Worm (Caenorhabditis elegans) whole organism, dauer: ENCODE data around the gene cest-1.1.
"Not testable (repeated sequence)": the region's sequence is repeated elsewhere in the genome, so short reads cannot be mapped to it uniquely, and the experiment has no call there.

Experiments used
- unc-62 ChIP-seq: sonication (generic microtip); optimal IDR thresholded peaks from 2 replicates; lab custom pipeline; 2017; ENCODE audit warnings: missing biosample characterization, missing genetic modification reagents, missing genetic modification characterization

The cest-1.1 gene

DNA sequence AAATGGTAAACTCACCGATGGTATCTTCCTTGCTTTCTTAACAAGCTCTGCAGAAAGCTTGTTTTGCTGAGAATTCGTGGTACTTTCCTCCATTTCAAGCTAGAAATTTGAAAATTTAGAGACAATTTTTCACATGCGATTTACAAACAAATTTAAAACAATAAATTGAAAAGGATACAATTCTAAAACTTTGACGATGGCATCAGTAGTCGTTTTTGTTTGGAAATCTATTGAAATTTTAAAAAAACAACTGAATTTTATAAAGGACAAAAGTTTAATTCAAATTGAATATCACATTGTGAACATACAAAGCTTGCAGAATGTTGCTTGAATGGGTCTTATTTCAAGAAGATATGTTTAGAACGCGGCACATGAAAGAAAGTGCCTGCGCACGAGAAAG, 1.1 kb upstream of the cest-1.1 start, which contains the start of gene ocam-1:
TSS of gene ocam-1 (minus strand) at position 101 of the 400 bp plus-strand sequence.
- TF ChIP-seq unc-62, result no peak

DNA sequence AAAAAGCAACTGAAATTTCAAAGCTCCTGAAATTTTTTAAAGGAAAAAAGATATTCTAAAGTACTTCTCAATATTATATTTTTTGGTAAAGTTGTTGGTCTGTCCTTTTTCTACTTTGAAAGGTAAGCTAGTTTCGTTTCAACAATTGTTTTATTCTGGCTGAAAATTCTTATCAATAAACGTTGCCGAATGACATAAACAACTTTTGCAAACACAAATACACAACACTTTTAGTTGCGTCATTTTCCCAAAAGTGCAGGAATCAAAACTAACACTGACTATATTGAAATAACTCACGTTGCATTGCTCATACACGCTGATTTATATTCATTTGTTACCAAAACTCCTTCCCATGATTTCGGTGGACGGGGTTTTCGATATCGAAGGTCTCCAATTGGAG, 785 bp downstream of the cest-1.1 start:
- no peak for TF ChIP-seq unc-62

DNA sequence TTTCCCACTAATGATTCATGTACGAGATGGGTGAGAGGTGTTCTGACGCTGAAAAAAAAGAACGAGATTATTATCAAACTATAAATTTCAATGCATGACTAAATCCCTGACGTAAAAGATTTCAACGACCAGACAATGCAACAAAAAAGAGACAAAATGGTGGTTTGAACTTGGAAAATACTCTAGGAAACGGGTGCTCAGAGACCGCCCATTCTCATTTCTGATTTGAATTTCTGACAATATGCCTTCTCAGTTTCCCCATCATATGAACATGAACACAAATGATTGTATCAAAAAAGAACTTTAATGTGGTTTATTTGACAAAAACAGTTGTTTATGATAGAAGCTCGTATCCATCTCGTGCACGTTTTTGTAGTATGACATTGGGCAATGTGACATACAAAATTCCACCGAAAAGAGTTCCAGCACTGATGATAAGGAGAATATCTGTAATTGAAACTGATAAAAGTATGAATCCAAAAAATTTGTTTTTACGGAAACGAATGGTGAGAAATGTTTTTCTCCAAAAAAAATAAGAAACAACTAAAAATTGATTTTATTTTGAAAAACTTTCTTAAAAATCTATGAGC, 3.5 kb downstream of the cest-1.1 start, which contains the start of gene srd-26:
TSS of gene srd-26 (minus strand) at position 51 of the 590 bp plus-strand sequence.
- no peak for TF ChIP-seq unc-62

DNA sequence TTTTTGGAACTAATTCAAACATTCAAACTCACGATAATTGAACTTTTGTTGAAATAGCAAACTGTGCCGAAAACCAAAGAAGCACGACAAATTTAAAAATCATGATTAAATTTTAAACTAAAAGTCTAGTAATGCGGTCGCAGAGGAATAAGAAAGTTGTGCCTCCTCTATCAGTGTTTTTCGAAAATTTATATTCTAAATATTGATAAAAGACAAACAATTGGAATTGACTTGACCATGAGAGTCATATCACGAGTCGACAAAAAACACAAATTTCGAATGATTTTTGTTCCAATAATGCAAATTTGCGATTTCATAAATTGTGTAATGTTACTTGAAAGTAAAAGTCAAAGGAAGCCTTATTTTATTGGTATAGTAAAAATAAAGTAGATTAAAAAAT, 5.8 kb downstream of the cest-1.1 start, which contains the start of gene cest-1.2:
TSS of gene cest-1.2 (minus strand) at position 165 of the 400 bp plus-strand sequence.
- no peak for TF ChIP-seq unc-62

- TF ChIP-seq unc-62, result no peak
These were observed 10.1 kb downstream of the cest-1.1 start, which contains the start of gene AH10.2 for ce11 chrV:14156468-14156867. AH10.2 (plus strand) TSS chrV:14156768.

ce11 chrV:14153615-14154014, 12.9 kb downstream of the cest-1.1 start:
- no peak for TF ChIP-seq unc-62

DNA sequence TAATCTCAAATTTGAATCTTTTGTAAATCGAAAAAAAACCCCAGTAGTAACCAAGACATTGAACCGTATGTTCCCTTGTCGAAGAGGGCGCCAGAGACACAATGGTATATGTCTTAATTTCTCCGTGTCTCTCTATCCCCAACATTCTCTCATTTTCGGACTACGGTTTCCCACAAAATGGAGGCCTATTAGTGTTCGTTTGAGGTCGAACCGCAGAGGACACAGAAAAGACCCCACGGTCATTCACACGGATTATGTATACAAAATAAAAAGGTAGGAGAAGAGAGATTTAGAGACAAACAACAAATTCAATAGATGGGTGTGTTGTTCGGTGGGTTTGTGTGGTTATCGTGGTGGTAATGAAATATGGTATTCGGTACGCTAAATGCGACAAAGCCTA, 15.6 kb downstream of the cest-1.1 start:
- no peak for TF ChIP-seq unc-62

DNA sequence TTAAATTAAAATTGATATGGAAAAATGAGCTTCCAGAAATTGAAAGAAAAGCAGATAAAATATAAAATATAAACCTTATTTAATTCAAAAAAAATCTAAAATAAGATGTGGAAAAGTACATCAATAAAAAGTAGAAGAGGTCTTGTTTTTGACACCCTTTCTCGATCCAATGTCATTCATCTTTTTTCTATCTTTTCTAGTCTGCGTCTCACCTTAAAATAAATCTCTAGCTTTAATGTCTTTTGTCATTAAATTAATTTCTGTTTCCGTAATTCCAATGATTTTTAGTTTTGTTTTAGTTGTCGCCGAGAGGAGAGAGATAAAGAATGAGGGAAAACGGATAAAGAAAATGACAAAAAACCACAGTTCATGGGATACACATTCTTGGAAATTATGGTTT, 17.4 kb downstream of the cest-1.1 start:
- TF ChIP-seq unc-62, result no peak

DNA sequence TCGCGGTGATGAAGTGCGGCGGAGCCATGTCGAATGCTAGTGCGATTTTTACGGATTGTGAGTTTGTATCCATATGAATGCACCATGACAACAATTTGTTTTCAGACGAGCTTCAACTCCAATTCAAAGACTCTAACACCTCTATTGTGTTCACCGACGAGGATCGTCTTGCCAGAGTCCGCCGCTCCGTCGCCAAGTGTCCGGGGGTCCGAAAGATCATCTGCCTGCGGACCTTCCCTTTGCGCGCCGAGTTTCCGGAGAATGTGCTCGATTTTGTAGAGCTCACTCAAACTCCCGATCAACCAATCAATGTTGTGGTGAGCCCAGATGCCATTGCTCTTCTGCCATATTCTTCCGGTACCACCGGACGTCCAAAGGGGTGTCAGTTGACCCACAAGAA, 19.4 kb downstream of the cest-1.1 start:
- TF ChIP-seq unc-62, result no peak

DNA sequence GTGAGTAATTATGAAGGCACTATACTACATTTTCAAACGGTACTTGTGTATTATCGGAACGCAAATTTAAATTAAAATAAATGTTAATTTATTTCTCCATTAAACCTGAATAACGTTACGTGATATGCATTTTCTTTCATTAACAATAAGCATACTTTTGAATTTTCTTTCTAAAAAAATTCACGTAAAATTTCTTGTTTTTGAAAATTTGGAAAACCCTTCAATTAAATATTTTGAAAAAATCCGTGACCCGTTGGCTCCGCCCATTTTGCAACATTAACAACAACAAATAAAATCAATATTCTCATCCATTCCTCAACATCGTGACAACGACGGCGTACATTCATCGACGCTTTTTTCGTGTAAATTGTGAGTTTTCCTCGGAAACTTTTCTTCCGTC, 20.3 kb downstream of the cest-1.1 start, which contains the start of gene acs-10:
TSS of gene acs-10 (plus strand) at position 301 of the 400 bp plus-strand sequence.
- no peak for TF ChIP-seq unc-62

DNA sequence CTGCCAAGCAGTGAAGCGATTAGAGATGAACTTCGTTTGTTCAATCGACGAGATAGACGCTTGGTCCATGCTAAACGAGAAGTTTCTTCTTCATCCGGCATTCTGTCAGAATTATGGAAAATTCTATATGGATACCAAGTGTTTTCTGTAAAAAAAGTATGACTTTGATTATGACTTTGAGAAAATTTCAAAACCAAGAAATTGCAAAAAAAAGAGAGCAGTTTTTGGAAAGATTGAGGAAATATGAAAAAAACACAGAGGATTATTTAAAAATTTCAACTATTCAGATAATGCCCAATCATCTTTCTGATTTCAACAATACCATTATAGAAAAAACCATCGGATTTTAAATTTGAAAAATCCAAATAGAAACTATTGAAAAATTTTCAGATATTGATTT, 21.3 kb downstream of the cest-1.1 start, which contains the start of gene par-1:
TSS of gene par-1 (minus strand) at position 101 of the 400 bp plus-strand sequence.
- no peak for TF ChIP-seq unc-62

DNA sequence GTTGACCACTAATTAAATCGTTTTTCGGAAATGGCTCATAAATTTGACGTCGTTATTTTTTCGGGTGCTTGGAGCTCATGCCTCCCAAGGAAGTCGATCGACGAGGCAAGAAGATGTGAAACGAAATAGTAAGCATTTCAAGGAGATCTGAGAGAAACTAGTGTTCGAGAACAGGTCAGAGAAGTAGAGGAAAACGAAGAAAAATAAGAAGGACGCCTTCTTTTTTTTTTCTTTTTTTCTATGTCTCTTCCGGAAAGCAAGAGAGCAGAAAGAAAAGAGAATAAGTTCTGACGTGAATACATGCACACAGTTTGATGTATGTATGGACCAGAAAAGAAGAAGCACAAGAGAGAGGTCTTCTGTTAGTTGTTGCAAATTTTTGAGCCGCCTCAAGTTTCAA, 22.9 kb downstream of the cest-1.1 start:
- TF ChIP-seq unc-62, result no peak

ce11 chrV:14141846-14142245, 24.7 kb downstream of the cest-1.1 start:
- TF ChIP-seq unc-62, result no peak

ce11 chrV:14140733-14141132, 25.8 kb downstream of the cest-1.1 start:
- no peak for TF ChIP-seq unc-62

- TF ChIP-seq unc-62, result no peak
These were observed 27.1 kb downstream of the cest-1.1 start for ce11 chrV:14139252-14140100.

- TF ChIP-seq unc-62, result not testable (repeated sequence)
These were observed 28.8 kb downstream of the cest-1.1 start, which contains the start of gene AH10.4 for ce11 chrV:14137766-14138165. AH10.4 (minus strand) TSS chrV:14137866.

DNA sequence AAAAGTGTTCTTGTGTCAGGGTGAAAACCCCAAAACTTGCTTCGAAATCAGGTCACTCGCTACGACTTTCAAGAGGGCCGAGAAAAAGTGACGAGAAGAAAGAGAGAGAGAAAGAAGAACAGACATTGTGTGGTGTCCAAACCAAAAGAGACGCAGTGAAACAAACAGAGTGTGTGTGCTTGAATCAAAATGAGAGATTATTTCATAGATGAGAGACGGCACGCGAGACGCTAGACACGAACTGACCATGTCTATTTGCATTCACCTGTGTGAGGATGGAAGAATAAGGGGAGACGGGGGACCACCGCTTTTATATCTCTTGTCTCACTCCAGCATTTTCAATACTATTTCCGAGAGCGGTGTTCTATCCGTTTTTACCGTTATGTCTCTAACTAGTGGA, 30.4 kb downstream of the cest-1.1 start:
- TF ChIP-seq unc-62, result no peak
